Worm (Caenorhabditis elegans) whole organism, L4 larva: ENCODE data around the gene clec-52.

Experiments used
- D1046.2 ChIP-seq: fragments of 200-800 bp; sonication (Bioruptor generic); IDR thresholded peaks from 2 replicates; pipeline ENCODE4 v1.3.6; 2022; ENCODE audit warnings: missing genetic modification characterization, missing compliant biosample characterization
- ces-1 ChIP-seq: fragments of 150-350 bp; sonication (generic microtip); optimal IDR thresholded peaks from 4 replicates; lab custom pipeline; 2014; ENCODE audit warnings: missing biosample characterization, missing genetic modification reagents, missing genetic modification characterization
- duxl-1 ChIP-seq: sonication (generic microtip); optimal IDR thresholded peaks from 2 replicates; lab custom pipeline; 2016; ENCODE audit warnings: mild to moderate bottlenecking, missing genetic modification characterization, moderate library complexity, missing compliant biosample characterization; ENCODE audit not compliant: poor library complexity
- dve-1 ChIP-seq: sonication (generic microtip); optimal IDR thresholded peaks from 2 replicates; lab custom pipeline; 2017; ENCODE audit warnings: antibody characterized with exemption, mild to moderate bottlenecking, missing genetic modification characterization, missing compliant biosample characterization; ENCODE audit not compliant: insufficient read depth
- jun-1 ChIP-seq: fragments of 150-350 bp; optimal IDR thresholded peaks from 2 replicates; lab custom pipeline; 2014; ENCODE audit warnings: missing biosample characterization, missing genetic modification reagents, missing genetic modification characterization
- madf-9 ChIP-seq: fragments of 200-800 bp; sonication (Bioruptor generic); conservative IDR thresholded peaks from 2 replicates; pipeline ENCODE4 v1.3.6; 2022; ENCODE audit warnings: missing genetic modification reagents, missing genetic modification characterization, missing compliant biosample characterization

DNA sequence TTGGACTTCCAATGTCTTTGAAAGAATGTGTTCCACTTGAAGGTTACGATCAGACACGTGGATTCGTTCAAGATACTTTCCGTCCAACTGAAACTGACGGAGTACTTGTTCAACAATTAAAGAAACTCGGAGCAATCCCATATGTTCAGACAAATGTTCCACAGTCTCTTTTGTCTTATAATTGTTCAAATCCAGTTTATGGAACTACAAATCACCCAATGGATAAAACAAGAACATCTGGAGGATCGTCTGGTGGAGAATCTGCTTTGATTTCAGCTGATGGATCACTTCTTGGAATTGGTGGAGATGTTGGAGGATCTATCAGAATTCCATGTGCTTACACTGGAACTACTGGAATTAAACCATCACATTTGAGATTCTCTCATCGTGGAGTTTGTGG, 15.4 kb downstream of the clec-52 start:
- TF ChIP-seq duxl-1 (tag; lab: Kevin White, UChicago) (no peak), ces-1 (GFP tag; lab: Kevin White, UChicago) (no peak), D1046.2 (no peak), jun-1 (no peak), dve-1 (no peak), madf-9 (GFP tag; lab: Robert Waterston, UW) (no peak)
